Fruit fly (Drosophila melanogaster) whole organism, adult: ENCODE measurements around the gene CG6972.

ENCODE experiments used
- CG11617 ChIP-seq: fragments of 200-800 bp; sonication (Bioruptor generic); optimal IDR thresholded peaks from 2 replicates; lab custom pipeline; 2017; ENCODE audit warnings: mild to moderate bottlenecking, missing biosample characterization, missing genetic modification reagents, missing genetic modification characterization
- CG12768 ChIP-seq: fragments of 200-800 bp; sonication (Bioruptor generic); optimal IDR thresholded peaks from 2 replicates; lab custom pipeline; 2017; ENCODE audit warnings: missing biosample characterization, missing genetic modification characterization, mild to moderate bottlenecking, moderate library complexity, missing genetic modification reagents
- CG14711 ChIP-seq: fragments of 200-800 bp; sonication (Bioruptor generic); optimal IDR thresholded peaks from 2 replicates; lab custom pipeline; 2018; ENCODE audit warnings: missing biosample characterization, mild to moderate bottlenecking, missing genetic modification characterization, moderate library complexity
- CG1620 ChIP-seq: fragments of 200-800 bp; sonication (Bioruptor generic); optimal IDR thresholded peaks from 2 replicates; lab custom pipeline; 2016; ENCODE audit warnings: missing biosample characterization, missing genetic modification characterization
- CG5204 ChIP-seq: fragments of 200-800 bp; sonication (Bioruptor generic); optimal IDR thresholded peaks from 2 replicates; lab custom pipeline; 2016; ENCODE audit warnings: missing biosample characterization, missing genetic modification characterization
- Clk ChIP-seq: fragments of 200-800 bp; sonication (Bioruptor generic); optimal IDR thresholded peaks from 2 replicates; lab custom pipeline; 2017; ENCODE audit warnings: missing biosample characterization, missing genetic modification characterization
- Hr96 ChIP-seq: fragments of 200-800 bp; sonication (Bioruptor generic); optimal IDR thresholded peaks from 2 replicates; lab custom pipeline; 2016; ENCODE audit warnings: missing biosample characterization, missing genetic modification characterization
- bab1 ChIP-seq: fragments of 200-800 bp; sonication (Bioruptor generic); optimal IDR thresholded peaks from 3 replicates; lab custom pipeline; 2019; ENCODE audit warnings: missing biosample characterization, mild to moderate bottlenecking, missing genetic modification characterization, moderate library complexity
- cic ChIP-seq: fragments of 200-800 bp; sonication (Bioruptor generic); optimal IDR thresholded peaks from 2 replicates; lab custom pipeline; 2017; ENCODE audit warnings: missing biosample characterization, mild to moderate bottlenecking, missing genetic modification characterization, moderate library complexity
- cnc ChIP-seq, 2 experiments: fragments of >200 bp; optimal IDR thresholded peaks; 2 replicates each; lab custom pipeline; 2017
- pad ChIP-seq: fragments of 200-800 bp; sonication (Bioruptor generic); optimal IDR thresholded peaks from 3 replicates; lab custom pipeline; 2017; ENCODE audit warnings: missing biosample characterization, missing genetic modification characterization, mild to moderate bottlenecking, moderate library complexity, missing genetic modification reagents
- tj ChIP-seq: fragments of 200-800 bp; sonication (Bioruptor generic); optimal IDR thresholded peaks from 3 replicates; lab custom pipeline; 2017; ENCODE audit warnings: missing biosample characterization, mild to moderate bottlenecking, missing genetic modification characterization, moderate library complexity
- toe ChIP-seq: fragments of 200-800 bp; sonication (Bioruptor generic); optimal IDR thresholded peaks from 2 replicates; lab custom pipeline; 2016; ENCODE audit warnings: missing biosample characterization, missing genetic modification characterization

DNA sequence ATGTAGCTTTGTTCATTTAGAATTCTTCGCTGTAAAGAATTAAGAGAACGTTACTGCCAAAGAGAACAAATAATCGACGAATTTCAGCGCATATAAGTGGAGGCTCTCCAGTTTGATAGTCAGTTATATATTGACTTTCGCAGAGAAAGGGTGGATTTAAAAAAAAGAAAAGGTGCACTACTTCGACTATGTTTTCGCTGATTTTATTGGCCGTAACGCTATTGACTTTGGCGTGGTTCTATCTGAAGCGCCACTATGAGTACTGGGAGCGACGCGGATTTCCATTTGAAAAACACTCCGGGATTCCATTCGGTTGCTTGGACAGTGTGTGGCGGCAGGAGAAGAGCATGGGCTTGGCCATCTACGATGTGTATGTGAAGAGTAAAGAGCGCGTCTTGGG lies 3.6 kb upstream of the CG6972 start, which contains the start of gene Cyp6d4:
- TF ChIP-seq CG12768 (GFP tag; lab: Kevin White, UChicago) (no peak), toe (GFP tag; lab: Kevin White, UChicago) (no peak), CG11617 (GFP tag; lab: Kevin White, UChicago) (no peak), CG1620 (GFP tag; lab: Kevin White, UChicago) (no peak), CG5204 (GFP tag; lab: Kevin White, UChicago) (no peak), tj (no peak), Hr96 (GFP tag; lab: Kevin White, UChicago) (no peak), cnc (optimal IDR thresholded peaks at IDR 0.05; lab: Kevin White, UChicago) (no peak), bab1 (GFP tag; lab: Kevin White, UChicago) (peak; percentile 11), pad (GFP tag; lab: Kevin White, UChicago) (no peak), CG14711 (tag; lab: Kevin White, UChicago) (no peak), cic (GFP tag; lab: Kevin White, UChicago) (no peak), Clk (GFP tag; lab: Kevin White, UChicago) (no peak)
